Fruit fly (Drosophila melanogaster) whole organism, embryonic: ENCODE data around the gene beta4GalNAcTB.

Experiments
- BEAF-32 ChIP-seq: fragments of 200-800 bp; sonication (Bioruptor generic); optimal IDR thresholded peaks from 3 replicates; lab custom pipeline; 2017; ENCODE audit warnings: missing biosample characterization, missing genetic modification characterization, mild to moderate bottlenecking, moderate library complexity, missing genetic modification reagents
- CG10267 ChIP-seq: fragments of 200-800 bp; sonication (Bioruptor generic); optimal IDR thresholded peaks from 2 replicates; lab custom pipeline; 2018; ENCODE audit warnings: missing biosample characterization, mild to moderate bottlenecking, missing genetic modification characterization, moderate library complexity
- CG12104 ChIP-seq: fragments of 200-800 bp; sonication (Bioruptor generic); optimal IDR thresholded peaks from 3 replicates; lab custom pipeline; 2016; ENCODE audit warnings: missing biosample characterization, missing genetic modification characterization
- CG12659 ChIP-seq: fragments of 200-800 bp; sonication (Bioruptor generic); optimal IDR thresholded peaks from 3 replicates; lab custom pipeline; 2017; ENCODE audit warnings: mild to moderate bottlenecking, missing biosample characterization, missing genetic modification reagents, missing genetic modification characterization
- CG13287 ChIP-seq: fragments of 200-800 bp; sonication (Bioruptor generic); IDR thresholded peaks from 2 replicates; pipeline ENCODE4 v1.3.6; 2022; ENCODE audit warnings: missing biosample characterization, missing genetic modification characterization; ENCODE audit not compliant: partially characterized antibody
- CG14050 ChIP-seq: fragments of 200-800 bp; sonication (Bioruptor generic); IDR thresholded peaks from 3 replicates; pipeline ENCODE4 v1.3.6; 2022; ENCODE audit warnings: missing biosample characterization, missing genetic modification characterization
- CG2129 ChIP-seq: fragments of 200-800 bp; sonication (Bioruptor generic); IDR thresholded peaks from 2 replicates; pipeline ENCODE4 v1.3.6; 2022; ENCODE audit warnings: missing biosample characterization, missing genetic modification characterization; ENCODE audit not compliant: partially characterized antibody
- CG30403 ChIP-seq: fragments of 200-800 bp; sonication (Bioruptor generic); optimal IDR thresholded peaks from 3 replicates; lab custom pipeline; 2016; ENCODE audit warnings: missing biosample characterization, missing genetic modification characterization
- CG34224 ChIP-seq: fragments of 200-800 bp; sonication (Bioruptor generic); IDR thresholded peaks from 3 replicates; pipeline ENCODE4 v1.3.6; 2022; ENCODE audit warnings: missing biosample characterization, missing genetic modification characterization; ENCODE audit not compliant: partially characterized antibody
- CG34422 ChIP-seq: fragments of 200-800 bp; sonication (Bioruptor generic); IDR thresholded peaks from 3 replicates; pipeline ENCODE4 v1.3.6; 2022; ENCODE audit warnings: missing biosample characterization, missing genetic modification characterization
- CG5245 ChIP-seq: fragments of 200-800 bp; sonication (Bioruptor generic); optimal IDR thresholded peaks from 3 replicates; lab custom pipeline; 2016; ENCODE audit warnings: missing biosample characterization, missing genetic modification characterization
- CG6765 ChIP-seq: fragments of 200-800 bp; sonication (Bioruptor generic); optimal IDR thresholded peaks from 3 replicates; lab custom pipeline; 2017; ENCODE audit warnings: missing biosample characterization, mild to moderate bottlenecking, missing genetic modification characterization
- CG6791 ChIP-seq: fragments of 200-800 bp; sonication (Bioruptor generic); IDR thresholded peaks from 3 replicates; pipeline ENCODE4 v1.3.6; 2022; ENCODE audit warnings: missing biosample characterization, missing genetic modification characterization; ENCODE audit not compliant: partially characterized antibody
- CG9215 ChIP-seq: fragments of 200-800 bp; sonication (Bioruptor generic); IDR thresholded peaks from 2 replicates; pipeline ENCODE4 v1.3.6; 2022; ENCODE audit warnings: missing biosample characterization, missing genetic modification characterization
- D ChIP-seq, 2 experiments: fragments of 200-800 bp in 1 of 2; fragments of >200 bp in 1 of 2; sonication (Bioruptor generic) in 1 of 2; optimal IDR thresholded peaks; 2 replicates in 1 of 2; 3 replicates in 1 of 2; lab custom pipeline; 2017; ENCODE audit warnings: mild to moderate bottlenecking in 1 of 2, missing biosample characterization in 1 of 2, missing genetic modification characterization in 1 of 2, missing genetic modification reagents in 1 of 2
- D19A ChIP-seq: fragments of 200-800 bp; optimal IDR thresholded peaks from 3 replicates; lab custom pipeline; 2019; ENCODE audit warnings: missing biosample characterization, mild to moderate bottlenecking, missing genetic modification characterization, moderate library complexity
- Doc3 ChIP-seq: fragments of 200-800 bp; sonication (Bioruptor generic); IDR thresholded peaks from 3 replicates; pipeline ENCODE4 v1.3.6; 2022; ENCODE audit warnings: missing biosample characterization, missing genetic modification characterization; ENCODE audit not compliant: partially characterized antibody
- Dp ChIP-seq: fragments of 200-800 bp; sonication (Bioruptor generic); optimal IDR thresholded peaks from 2 replicates; lab custom pipeline; 2018; ENCODE audit warnings: missing biosample characterization, mild to moderate bottlenecking, missing genetic modification characterization, moderate library complexity
- Dref ChIP-seq: fragments of 200-800 bp; sonication (Bioruptor generic); IDR thresholded peaks from 2 replicates; pipeline ENCODE4 v1.3.6; 2022; ENCODE audit warnings: missing biosample characterization, missing genetic modification characterization
- Ets97D ChIP-seq: fragments of 200-800 bp; sonication (Bioruptor generic); optimal IDR thresholded peaks from 3 replicates; lab custom pipeline; 2016; ENCODE audit warnings: missing biosample characterization, missing genetic modification characterization
- HmgZ ChIP-seq: fragments of 200-800 bp; sonication (Bioruptor generic); optimal IDR thresholded peaks from 2 replicates; lab custom pipeline; 2018; ENCODE audit warnings: missing biosample characterization, mild to moderate bottlenecking, missing genetic modification characterization
- Lhr ChIP-seq: fragments of 200-800 bp; sonication (Bioruptor generic); optimal IDR thresholded peaks from 3 replicates; lab custom pipeline; 2017; ENCODE audit warnings: mild to moderate bottlenecking, missing biosample characterization, missing genetic modification reagents, missing genetic modification characterization
- Meics ChIP-seq: fragments of 200-800 bp; sonication (Bioruptor generic); optimal IDR thresholded peaks from 2 replicates; lab custom pipeline; 2017; ENCODE audit warnings: missing biosample characterization, mild to moderate bottlenecking, missing genetic modification characterization
- Myb ChIP-seq: fragments of 200-800 bp; sonication (Bioruptor generic); optimal IDR thresholded peaks from 2 replicates; lab custom pipeline; 2016; ENCODE audit warnings: missing biosample characterization, missing genetic modification characterization
- NFAT ChIP-seq: fragments of 200-800 bp; sonication (Bioruptor generic); IDR thresholded peaks from 2 replicates; pipeline ENCODE4 v1.3.6; 2022; ENCODE audit warnings: missing biosample characterization, missing genetic modification characterization
- Opbp ChIP-seq: fragments of 200-800 bp; sonication (Bioruptor generic); IDR thresholded peaks from 3 replicates; pipeline ENCODE4 v1.3.6; 2022; ENCODE audit warnings: missing biosample characterization, missing genetic modification characterization; ENCODE audit not compliant: partially characterized antibody
- Sin3A ChIP-seq: fragments of >200 bp; optimal IDR thresholded peaks from 2 replicates; lab custom pipeline; 2018
- Sox100B ChIP-seq: fragments of 200-800 bp; sonication (Bioruptor generic); optimal IDR thresholded peaks from 3 replicates; lab custom pipeline; 2018; ENCODE audit warnings: missing biosample characterization, mild to moderate bottlenecking, missing genetic modification characterization
- Tbp ChIP-seq: fragments of >200 bp; optimal IDR thresholded peaks from 2 replicates; lab custom pipeline; 2018; ENCODE audit warnings: missing biosample characterization, missing genetic modification characterization
- YL-1 ChIP-seq: fragments of 200-800 bp; sonication (Bioruptor generic); optimal IDR thresholded peaks from 3 replicates; lab custom pipeline; 2017; ENCODE audit warnings: missing biosample characterization, mild to moderate bottlenecking, missing genetic modification characterization
- amos ChIP-seq: fragments of 200-800 bp; sonication (Bioruptor generic); IDR thresholded peaks from 2 replicates; pipeline ENCODE4 v1.3.6; 2022; ENCODE audit warnings: missing biosample characterization, missing genetic modification characterization; ENCODE audit not compliant: partially characterized antibody
- bbx ChIP-seq: fragments of 200-800 bp; sonication (Bioruptor generic); IDR thresholded peaks from 2 replicates; pipeline ENCODE4 v1.3.6; 2022; ENCODE audit warnings: missing biosample characterization, missing genetic modification characterization; ENCODE audit not compliant: partially characterized antibody
- chn ChIP-seq: fragments of 200-800 bp; sonication (Bioruptor generic); optimal IDR thresholded peaks from 2 replicates; lab custom pipeline; 2016; ENCODE audit warnings: missing biosample characterization, missing genetic modification characterization
- exex ChIP-seq: fragments of 200-800 bp; sonication (Bioruptor generic); optimal IDR thresholded peaks from 4 replicates; lab custom pipeline; 2018; ENCODE audit warnings: missing biosample characterization, mild to moderate bottlenecking, missing genetic modification characterization, moderate library complexity
- gro ChIP-seq: fragments of 200-800 bp; sonication (Bioruptor generic); optimal IDR thresholded peaks from 2 replicates; lab custom pipeline; 2016; ENCODE audit warnings: missing biosample characterization, missing genetic modification characterization
- knrl ChIP-seq: fragments of 200-800 bp; sonication (Bioruptor generic); IDR thresholded peaks from 3 replicates; pipeline ENCODE4 v1.3.6; 2022; ENCODE audit warnings: missing biosample characterization, missing genetic modification characterization; ENCODE audit not compliant: partially characterized antibody
- mld ChIP-seq: fragments of 200-800 bp; sonication (Bioruptor generic); IDR thresholded peaks from 3 replicates; pipeline ENCODE4 v1.3.6; 2022; ENCODE audit warnings: missing biosample characterization, missing genetic modification characterization; ENCODE audit not compliant: partially characterized antibody
- onecut ChIP-seq: fragments of 200-800 bp; sonication (Bioruptor generic); IDR thresholded peaks from 2 replicates; pipeline ENCODE4 v1.3.6; 2022; ENCODE audit warnings: missing biosample characterization, missing genetic modification characterization
- phol ChIP-seq: fragments of 200-800 bp; sonication (Bioruptor generic); optimal IDR thresholded peaks from 3 replicates; lab custom pipeline; 2018; ENCODE audit warnings: missing biosample characterization, mild to moderate bottlenecking, missing genetic modification characterization, moderate library complexity
- salm ChIP-seq: fragments of 200-800 bp; sonication (Bioruptor generic); optimal IDR thresholded peaks from 2 replicates; lab custom pipeline; 2018; ENCODE audit warnings: missing biosample characterization, mild to moderate bottlenecking, missing genetic modification characterization
- sc ChIP-seq, 3 experiments: fragments of >200 bp in 2 of 3; fragments of 200-800 bp in 1 of 3; sonication (Bioruptor generic) in 1 of 3; optimal IDR thresholded peaks; 2 replicates in 2 of 3; 3 replicates in 1 of 3; lab custom pipeline; 2017; ENCODE audit warnings: mild to moderate bottlenecking in 1 of 3, missing biosample characterization in 1 of 3, missing genetic modification characterization in 1 of 3, missing genetic modification reagents in 1 of 3
- sna ChIP-seq: fragments of 200-800 bp; sonication (Bioruptor generic); IDR thresholded peaks from 2 replicates; pipeline ENCODE4 v1.3.6; 2022; ENCODE audit warnings: missing biosample characterization, missing genetic modification characterization; ENCODE audit not compliant: partially characterized antibody
- sr ChIP-seq: fragments of 200-800 bp; sonication (Bioruptor generic); IDR thresholded peaks from 3 replicates; pipeline ENCODE4 v1.3.6; 2022; ENCODE audit warnings: missing biosample characterization, missing genetic modification characterization
- trem ChIP-seq: fragments of 200-800 bp; optimal IDR thresholded peaks from 3 replicates; lab custom pipeline; 2019; ENCODE audit warnings: missing biosample characterization, mild to moderate bottlenecking, missing genetic modification characterization, moderate library complexity
- unc-4 ChIP-seq: fragments of 200-800 bp; sonication (Bioruptor generic); IDR thresholded peaks from 2 replicates; pipeline ENCODE4 v1.3.6; 2022; ENCODE audit warnings: missing biosample characterization, missing genetic modification characterization; ENCODE audit not compliant: partially characterized antibody
- vnd ChIP-seq: fragments of 200-800 bp; sonication (Bioruptor generic); IDR thresholded peaks from 3 replicates; pipeline ENCODE4 v1.3.6; 2022; ENCODE audit warnings: missing biosample characterization, missing genetic modification characterization; ENCODE audit not compliant: partially characterized antibody
- vvl ChIP-seq: fragments of 200-800 bp; sonication (Bioruptor generic); IDR thresholded peaks from 2 replicates; pipeline ENCODE4 v1.3.6; 2022; ENCODE audit warnings: missing biosample characterization, missing genetic modification characterization
- wek ChIP-seq: fragments of 200-800 bp; sonication (Bioruptor generic); optimal IDR thresholded peaks from 3 replicates; lab custom pipeline; 2018; ENCODE audit warnings: missing biosample characterization, mild to moderate bottlenecking, missing genetic modification characterization, moderate library complexity

beta4GalNAcTB gene

DNA sequence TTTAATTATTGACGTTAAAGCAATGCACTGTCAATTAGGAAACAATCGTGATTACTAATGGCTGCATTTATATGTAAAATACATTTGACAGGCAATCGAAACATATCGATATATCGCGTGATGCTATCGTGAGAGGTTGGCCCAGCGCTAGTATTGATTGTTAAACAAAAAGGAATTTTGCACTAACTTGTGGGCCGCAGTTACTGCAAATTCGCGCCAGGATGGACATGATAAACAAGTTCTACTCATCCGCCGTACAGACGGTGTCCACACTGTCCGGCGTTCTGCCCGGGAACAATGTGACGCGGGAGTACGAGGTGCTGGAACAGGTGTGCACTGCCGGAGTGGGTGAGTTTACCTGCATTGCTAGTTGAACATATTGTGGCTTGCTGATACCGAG, 6.7 kb downstream of the beta4GalNAcTB start, which contains the start of the genes eIF4E6 and CG1951 (continued):
- TF ChIP-seq CG30403 (GFP tag; lab: Kevin White, UChicago): no peak
- peak; percentile 96 for TF ChIP-seq sna (GFP tag; lab: Robert Waterston, UW)
- no peak for TF ChIP-seq Tbp
- TF ChIP-seq onecut (GFP tag; lab: Robert Waterston, UW): peak; percentile 99
- TF ChIP-seq Doc3 (GFP tag; lab: Robert Waterston, UW): peak; percentile 95
- peak; percentile 47 for TF ChIP-seq trem (tag; lab: Kevin White, UChicago)
- peak; percentile 98 for TF ChIP-seq Opbp (GFP tag; lab: Robert Waterston, UW)
- TF ChIP-seq mld (GFP tag; lab: Robert Waterston, UW): peak; percentile 93
- no peak for TF ChIP-seq salm
- TF ChIP-seq Sox100B (GFP tag; lab: Kevin White, UChicago): no peak
- peak; percentile 71 for TF ChIP-seq phol (tag; lab: Kevin White, UChicago)
- peak; percentile 98 for TF ChIP-seq bbx (GFP tag; lab: Robert Waterston, UW)
- peak; percentile 37 for TF ChIP-seq Dp (GFP tag; lab: Kevin White, UChicago)
- TF ChIP-seq Sin3A (lab: Kevin White, UChicago): peak; percentile 31
- TF ChIP-seq exex (tag; lab: Kevin White, UChicago): peak; percentile 15
- TF ChIP-seq sr (GFP tag; lab: Robert Waterston, UW): no peak
- TF ChIP-seq YL-1: peak; percentile 57
- peak; percentile 94 for TF ChIP-seq unc-4
- TF ChIP-seq CG6791: peak; percentile 96
- peak; percentile 89 for TF ChIP-seq Dref (GFP tag; lab: Robert Waterston, UW)
- TF ChIP-seq amos (GFP tag; lab: Robert Waterston, UW): peak; percentile 97
- TF ChIP-seq Lhr (GFP tag; lab: Kevin White, UChicago): no peak
- TF ChIP-seq CG10267 (tag; lab: Kevin White, UChicago): peak; percentile 19
- no peak for TF ChIP-seq D19A (tag; lab: Kevin White, UChicago)
- TF ChIP-seq gro (GFP tag; lab: Kevin White, UChicago): peak; percentile 50
- TF ChIP-seq D (optimal IDR thresholded peaks at IDR 0.05; lab: Kevin White, UChicago): peak; percentile 32
- TF ChIP-seq D (GFP tag; optimal IDR thresholded peaks at IDR 0.05; lab: Kevin White, UChicago): no peak
- no peak for TF ChIP-seq CG12104 (GFP tag; lab: Kevin White, UChicago)
- TF ChIP-seq CG13287 (GFP tag; lab: Robert Waterston, UW): peak; percentile 98
- TF ChIP-seq CG12659 (GFP tag; lab: Kevin White, UChicago): peak; percentile 59
- peak; percentile 93 for TF ChIP-seq vnd (GFP tag; lab: Robert Waterston, UW)
- 0 out of 3 replicates have a peak, but pooled peaks have one; percentile 12 for TF ChIP-seq CG34422 (GFP tag; lab: Robert Waterston, UW)
- peak; percentile 47 for TF ChIP-seq Myb (GFP tag; lab: Kevin White, UChicago)
- peak; percentile 27 for TF ChIP-seq HmgZ (tag; lab: Kevin White, UChicago)
- TF ChIP-seq NFAT (GFP tag; lab: Robert Waterston, UW): no peak
- no peak for TF ChIP-seq Meics
- peak; percentile 96 for TF ChIP-seq CG34224
- TF ChIP-seq CG6765 (GFP tag; lab: Kevin White, UChicago): no peak
- no peak for TF ChIP-seq CG14050 (GFP tag; lab: Robert Waterston, UW)
- peak; percentile 92 for TF ChIP-seq BEAF-32 (GFP tag; lab: Kevin White, UChicago)
- no peak for TF ChIP-seq wek (GFP tag; lab: Kevin White, UChicago)
- TF ChIP-seq CG9215: no peak
- TF ChIP-seq chn (GFP tag; lab: Kevin White, UChicago): peak; percentile 7
- peak; percentile 79 for TF ChIP-seq CG2129 (GFP tag; lab: Robert Waterston, UW)
- 0 out of 2 replicates have a peak, but pooled peaks have one; percentile 9 for TF ChIP-seq vvl (GFP tag; lab: Robert Waterston, UW)
- no peak for TF ChIP-seq sc (optimal IDR thresholded peaks at IDR 0.05; lab: Kevin White, UChicago)
- no peak for TF ChIP-seq sc (GFP tag; optimal IDR thresholded peaks at IDR 0.05; lab: Kevin White, UChicago)
- TF ChIP-seq knrl: peak; percentile 95
- TF ChIP-seq CG5245 (GFP tag; lab: Kevin White, UChicago): no peak
- TF ChIP-seq Ets97D (GFP tag; lab: Kevin White, UChicago): peak; percentile 30
